Worm (Caenorhabditis elegans) whole organism, late embryonic: Measurements from ENCODE around the gene clec-167.

ENCODE experiments used
- C38D4.7 ChIP-seq: fragments of 200-800 bp; sonication (Bioruptor generic); optimal IDR thresholded peaks from 2 replicates; lab custom pipeline; 2018; ENCODE audit warnings: mild to moderate bottlenecking, missing genetic modification characterization, moderate library complexity, missing compliant biosample characterization
- F13H6.1 ChIP-seq: sonication (generic microtip); optimal IDR thresholded peaks from 2 replicates; lab custom pipeline; 2016; ENCODE audit warnings: missing genetic modification characterization, missing compliant biosample characterization
- K02D7.2 ChIP-seq: sonication (generic microtip); optimal IDR thresholded peaks from 2 replicates; lab custom pipeline; 2017; ENCODE audit warnings: mild to moderate bottlenecking, missing genetic modification characterization, missing compliant biosample characterization
- ahr-1 ChIP-seq: sonication (generic microtip); optimal IDR thresholded peaks from 2 replicates; lab custom pipeline; 2016; ENCODE audit warnings: missing genetic modification characterization, missing compliant biosample characterization
- ceh-14 ChIP-seq: sonication (generic microtip); optimal IDR thresholded peaks from 2 replicates; lab custom pipeline; 2016; ENCODE audit warnings: missing genotype, missing genetic modification characterization, missing compliant biosample characterization
- ceh-18 ChIP-seq: sonication (generic microtip); optimal IDR thresholded peaks from 2 replicates; lab custom pipeline; 2016; ENCODE audit warnings: missing genetic modification characterization, missing compliant biosample characterization
- ceh-19 ChIP-seq: fragments of 200-800 bp; sonication (Bioruptor generic); optimal IDR thresholded peaks from 2 replicates; lab custom pipeline; 2018; ENCODE audit warnings: mild to moderate bottlenecking, missing genetic modification characterization, missing compliant biosample characterization
- ceh-22 ChIP-seq: sonication (generic microtip); optimal IDR thresholded peaks from 2 replicates; lab custom pipeline; 2017; ENCODE audit warnings: missing biosample characterization, missing genetic modification characterization
- ceh-24 ChIP-seq: sonication (generic microtip); optimal IDR thresholded peaks from 2 replicates; lab custom pipeline; 2016; ENCODE audit warnings: mild to moderate bottlenecking, missing genetic modification characterization, missing compliant biosample characterization
- ceh-30 ChIP-seq: fragments of 150-350 bp; optimal IDR thresholded peaks from 2 replicates; lab custom pipeline; 2014; ENCODE audit warnings: missing biosample characterization, missing genetic modification characterization
- che-1 ChIP-seq: sonication (generic microtip); optimal IDR thresholded peaks from 2 replicates; lab custom pipeline; 2016; ENCODE audit warnings: mild to moderate bottlenecking, missing genetic modification characterization, missing compliant biosample characterization
- dmd-4 ChIP-seq: sonication (generic microtip); optimal IDR thresholded peaks from 2 replicates; lab custom pipeline; 2016; ENCODE audit warnings: borderline replicate concordance, missing genetic modification characterization, missing compliant biosample characterization
- dve-1 ChIP-seq: sonication (generic microtip); optimal IDR thresholded peaks from 2 replicates; lab custom pipeline; 2017; ENCODE audit warnings: antibody characterized with exemption, mild to moderate bottlenecking, missing genetic modification characterization, missing compliant biosample characterization
- elt-4 ChIP-seq: sonication (generic microtip); optimal IDR thresholded peaks from 2 replicates; lab custom pipeline; 2016; ENCODE audit warnings: missing genetic modification characterization, missing compliant biosample characterization
- fkh-10 ChIP-seq: fragments of 150-350 bp; optimal IDR thresholded peaks from 2 replicates; lab custom pipeline; 2014; ENCODE audit warnings: missing biosample characterization, missing genetic modification reagents, missing genetic modification characterization
- fkh-6 ChIP-seq: sonication (generic microtip); optimal IDR thresholded peaks from 2 replicates; lab custom pipeline; 2016; ENCODE audit warnings: missing genetic modification characterization, missing compliant biosample characterization
- gmeb-2 ChIP-seq: sonication (generic microtip); optimal IDR thresholded peaks from 2 replicates; lab custom pipeline; 2016; ENCODE audit warnings: missing genetic modification characterization, inconsistent platforms, missing compliant biosample characterization
- hlh-13 ChIP-seq: fragments of 200-800 bp; sonication (Bioruptor generic); optimal IDR thresholded peaks from 2 replicates; lab custom pipeline; 2018; ENCODE audit warnings: mild to moderate bottlenecking, missing genetic modification characterization, missing compliant biosample characterization
- hlh-15 ChIP-seq: sonication (generic microtip); optimal IDR thresholded peaks from 2 replicates; lab custom pipeline; 2016; ENCODE audit warnings: missing genetic modification characterization, missing compliant biosample characterization
- hlh-6 ChIP-seq: sonication (generic microtip); optimal IDR thresholded peaks from 2 replicates; lab custom pipeline; 2016; ENCODE audit warnings: missing genotype, missing genetic modification characterization, missing compliant biosample characterization
- lim-6 ChIP-seq: sonication (generic microtip); optimal IDR thresholded peaks from 2 replicates; lab custom pipeline; 2016; ENCODE audit warnings: missing genetic modification characterization, missing compliant biosample characterization
- mec-3 ChIP-seq: sonication (generic microtip); optimal IDR thresholded peaks from 2 replicates; lab custom pipeline; 2016; ENCODE audit warnings: borderline replicate concordance, missing genetic modification characterization, missing compliant biosample characterization
- nhr-11 ChIP-seq: fragments of 150-350 bp; optimal IDR thresholded peaks from 2 replicates; lab custom pipeline; 2014; ENCODE audit warnings: missing biosample characterization, missing genetic modification characterization
- odd-2 ChIP-seq: sonication (generic microtip); optimal IDR thresholded peaks from 2 replicates; lab custom pipeline; 2017; ENCODE audit warnings: antibody characterized with exemption, mild to moderate bottlenecking, missing genetic modification characterization, missing compliant biosample characterization
- pax-1 ChIP-seq: fragments of 150-350 bp; optimal IDR thresholded peaks from 2 replicates; lab custom pipeline; 2014; ENCODE audit warnings: missing biosample characterization, missing genetic modification characterization
- pqm-1 ChIP-seq: sonication (generic microtip); optimal IDR thresholded peaks from 2 replicates; lab custom pipeline; 2016; ENCODE audit warnings: missing genetic modification characterization, missing compliant biosample characterization
- ref-2 ChIP-seq: sonication (generic microtip); optimal IDR thresholded peaks from 2 replicates; lab custom pipeline; 2016; ENCODE audit warnings: missing genetic modification characterization, missing compliant biosample characterization
- syd-9 ChIP-seq: sonication (generic microtip); optimal IDR thresholded peaks from 2 replicates; lab custom pipeline; 2016; ENCODE audit warnings: mild to moderate bottlenecking, missing genetic modification characterization, moderate library complexity, missing compliant biosample characterization
- tbx-2 ChIP-seq: sonication (generic microtip); optimal IDR thresholded peaks from 2 replicates; lab custom pipeline; 2016; ENCODE audit warnings: missing genetic modification characterization, missing compliant biosample characterization
- tbx-7 ChIP-seq: sonication (generic microtip); optimal IDR thresholded peaks from 2 replicates; lab custom pipeline; 2016; ENCODE audit warnings: missing genotype, missing genetic modification characterization, missing compliant biosample characterization
- unc-3 ChIP-seq, 2 experiments: fragments of 200-800 bp in 1 of 2; sonication (Bioruptor generic) in 1 of 2; sonication (generic microtip) in 1 of 2; conservative IDR thresholded peaks in 1 of 2; optimal IDR thresholded peaks in 1 of 2; 2 replicates each; pipeline versions ENCODE4 v1.3.6 to Lab custom; 2016 to 2022; ENCODE audit warnings: missing compliant biosample characterization in 2 of 2, missing genetic modification characterization in 2 of 2, missing genetic modification reagents in 1 of 2
- unc-42 ChIP-seq: sonication (generic microtip); optimal IDR thresholded peaks from 2 replicates; lab custom pipeline; 2016; ENCODE audit warnings: missing genotype, missing genetic modification characterization, missing compliant biosample characterization
- unc-55 ChIP-seq: sonication (generic microtip); optimal IDR thresholded peaks from 2 replicates; lab custom pipeline; 2017; ENCODE audit warnings: missing biosample characterization, missing genetic modification reagents, missing genetic modification characterization
- unc-86 ChIP-seq: sonication (generic microtip); optimal IDR thresholded peaks from 2 replicates; lab custom pipeline; 2016; ENCODE audit warnings: missing genetic modification characterization, missing compliant biosample characterization
- ztf-16 ChIP-seq: sonication (generic microtip); optimal IDR thresholded peaks from 2 replicates; lab custom pipeline; 2017; ENCODE audit warnings: missing genetic modification characterization, missing compliant biosample characterization

clec-167 gene

DNA sequence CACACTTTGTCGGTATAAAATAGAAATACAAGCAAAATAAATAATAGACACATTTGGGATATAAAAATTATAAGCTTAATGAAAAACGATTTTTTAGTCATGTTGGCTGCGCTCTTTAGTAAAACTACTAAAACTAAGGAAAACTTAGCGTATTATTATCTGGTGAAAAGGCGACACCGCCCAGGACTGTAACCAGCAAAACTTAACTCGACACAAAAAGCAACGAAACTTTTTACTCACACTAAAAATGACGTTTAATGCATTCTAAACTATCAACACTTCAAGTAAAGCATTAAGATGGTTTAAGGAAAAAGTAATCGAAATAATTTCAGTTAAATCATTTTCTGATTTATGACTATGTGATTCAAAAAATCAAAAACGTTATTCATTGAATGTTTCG, at the start of gene clec-167:
TSS of gene clec-167 (minus strand) at position 101 of the 400 bp plus-strand sequence.
- no peak for TF ChIP-seq mec-3 (tag; lab: Kevin White, UChicago)
- TF ChIP-seq ceh-24 (tag; lab: Kevin White, UChicago): no peak
- no peak for TF ChIP-seq unc-42 (tag; lab: Kevin White, UChicago)
- no peak for TF ChIP-seq hlh-6 (tag; lab: Kevin White, UChicago)
- no peak for TF ChIP-seq fkh-10 (GFP tag; lab: Kevin White, UChicago)
- TF ChIP-seq pqm-1 (tag; lab: Kevin White, UChicago): no peak
- TF ChIP-seq, all 69 proteins: peak for 0

DNA sequence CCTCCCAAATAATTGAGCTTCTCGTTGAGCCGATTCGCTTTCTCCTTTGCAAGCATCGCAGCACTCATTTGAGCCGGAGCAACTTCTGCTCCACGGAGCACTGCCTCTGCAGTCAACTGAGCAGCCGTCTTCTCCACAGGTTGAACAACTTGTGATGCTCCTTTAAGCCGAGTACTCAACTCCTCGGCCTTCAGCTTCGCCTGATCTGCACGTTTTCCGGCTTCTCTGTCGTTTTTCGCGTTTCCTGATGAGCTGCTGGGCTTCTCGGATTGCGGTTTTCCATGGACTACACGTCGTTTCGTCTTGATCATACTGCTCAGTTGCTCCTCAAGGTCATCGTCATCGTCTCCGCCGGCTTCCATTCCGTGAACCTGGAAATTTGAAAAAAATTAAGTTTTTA, 43.5 kb upstream of the clec-167 start:
- TF ChIP-seq nhr-11 (no peak), elt-4 (tag; lab: Kevin White, UChicago) (no peak), ztf-16 (tag; lab: Kevin White, UChicago) (no peak), unc-55 (GFP tag; lab: Kevin White, UChicago) (no peak)

DNA sequence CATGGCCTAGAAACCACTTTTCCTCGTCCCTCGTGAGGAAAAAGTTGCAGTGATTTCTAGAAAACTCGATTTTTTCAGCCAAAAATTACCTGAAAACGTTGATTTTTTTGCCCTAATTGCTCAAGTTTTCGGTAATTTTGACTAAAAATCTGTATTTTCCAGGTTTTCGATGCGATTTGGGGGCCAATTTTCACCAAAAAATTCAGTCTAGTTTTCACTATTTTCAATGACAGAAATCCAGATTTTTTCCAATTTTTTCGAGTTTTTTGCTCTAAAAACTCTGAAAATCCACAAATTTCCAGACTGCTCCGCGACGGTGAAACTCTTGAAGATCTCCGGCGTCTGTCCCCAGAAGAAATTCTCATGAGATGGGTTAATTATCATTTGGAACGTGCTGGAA, 33.8 kb upstream of the clec-167 start, which contains the start of gene plst-1:
TSS of gene plst-1 (plus strand) at position 301 of the 400 bp plus-strand sequence.
- no peak for TF ChIP-seq K02D7.2 (tag; lab: Kevin White, UChicago)
- TF ChIP-seq unc-42 (tag; lab: Kevin White, UChicago): no peak
- TF ChIP-seq tbx-7 (tag; lab: Kevin White, UChicago): no peak
- no peak for TF ChIP-seq F13H6.1 (tag; lab: Kevin White, UChicago)
- no peak for TF ChIP-seq dve-1 (tag; lab: Kevin White, UChicago)
- TF ChIP-seq syd-9 (tag; lab: Kevin White, UChicago): no peak
- no peak for TF ChIP-seq gmeb-2 (tag; lab: Kevin White, UChicago)
- TF ChIP-seq unc-86 (tag; lab: Kevin White, UChicago): no peak
- TF ChIP-seq, all 69 proteins: peak for 0

DNA sequence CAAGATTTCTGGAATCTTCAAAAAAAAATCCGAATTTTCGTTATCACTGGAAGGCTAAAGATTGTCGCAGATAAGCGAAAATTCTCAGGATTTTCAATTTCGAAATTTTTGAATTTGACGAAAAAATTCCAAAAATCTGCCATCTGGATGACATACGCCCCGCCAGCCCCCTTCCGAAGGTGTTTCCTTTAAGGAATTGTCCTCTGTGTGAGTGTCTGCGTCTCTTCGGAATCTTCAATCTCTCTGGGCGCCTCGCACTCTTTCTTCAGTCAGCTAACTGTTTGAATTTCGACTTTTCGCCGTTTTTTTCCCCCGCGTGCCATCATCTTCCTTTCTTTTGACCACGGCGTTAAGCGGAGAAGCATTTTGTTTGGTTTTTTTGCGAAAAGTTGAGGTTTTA, 31.0 kb upstream of the clec-167 start:
- TF ChIP-seq odd-2 (tag; lab: Kevin White, UChicago) (no peak), unc-42 (tag; lab: Kevin White, UChicago) (no peak), mec-3 (tag; lab: Kevin White, UChicago) (no peak), ref-2 (tag; lab: Kevin White, UChicago) (no peak), ahr-1 (no peak), ceh-30 (tag; lab: Kevin White, UChicago) (no peak), ceh-18 (no peak), elt-4 (tag; lab: Kevin White, UChicago) (no peak), lim-6 (tag; lab: Kevin White, UChicago) (no peak), hlh-13 (GFP tag; lab: Kevin White, UChicago) (no peak), unc-55 (GFP tag; lab: Kevin White, UChicago) (no peak), tbx-2 (tag; lab: Kevin White, UChicago) (no peak), fkh-6 (tag; lab: Kevin White, UChicago) (no peak), unc-3 (GFP tag; conservative IDR thresholded peaks at IDR 0.05; lab: Robert Waterston, UW) (no peak), unc-3 (tag; optimal IDR thresholded peaks at IDR 0.05; lab: Kevin White, UChicago) (no peak)

DNA sequence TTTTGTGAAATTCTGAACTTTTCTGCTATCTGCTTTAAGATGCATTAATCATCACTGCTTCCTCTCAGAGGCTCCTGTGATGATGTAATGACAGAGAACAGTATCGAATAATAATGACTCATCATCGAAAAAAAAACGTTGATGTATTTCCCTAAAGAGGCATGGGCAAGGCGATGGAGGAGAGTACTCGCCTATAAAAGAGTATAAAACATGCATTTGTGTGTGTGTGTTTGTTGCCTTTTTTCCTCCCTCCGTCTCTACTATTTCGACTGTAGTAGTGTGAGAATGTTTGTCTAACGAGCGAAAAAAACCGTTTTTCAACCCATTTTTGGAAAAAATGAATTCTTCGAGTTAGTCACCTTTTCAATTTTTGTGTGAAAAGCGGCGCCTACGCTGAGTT, 29.3 kb upstream of the clec-167 start:
- TF ChIP-seq ref-2 (tag; lab: Kevin White, UChicago): no peak

DNA sequence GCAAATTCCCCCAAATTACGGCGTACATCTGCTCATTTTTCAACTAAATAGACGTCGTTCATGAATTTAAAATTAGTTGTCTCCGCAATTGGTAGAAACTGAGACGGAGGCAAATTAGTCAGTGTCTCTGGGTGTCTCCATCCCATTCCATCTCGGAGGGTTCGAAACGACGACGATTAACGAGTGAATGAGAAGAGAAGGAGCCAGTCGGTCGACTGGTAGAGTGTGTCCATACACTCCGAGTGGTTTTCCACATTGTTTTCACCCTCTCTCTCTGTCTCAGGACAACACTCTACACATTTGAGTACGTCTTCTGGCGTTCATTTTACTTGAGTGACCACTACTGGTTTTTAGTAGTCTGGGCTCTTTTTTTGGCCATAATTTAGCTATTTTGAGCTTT, 23.4 kb upstream of the clec-167 start:
- TF ChIP-seq ceh-14 (tag; lab: Kevin White, UChicago) (peak; percentile 17), ceh-24 (tag; lab: Kevin White, UChicago) (no peak)

DNA sequence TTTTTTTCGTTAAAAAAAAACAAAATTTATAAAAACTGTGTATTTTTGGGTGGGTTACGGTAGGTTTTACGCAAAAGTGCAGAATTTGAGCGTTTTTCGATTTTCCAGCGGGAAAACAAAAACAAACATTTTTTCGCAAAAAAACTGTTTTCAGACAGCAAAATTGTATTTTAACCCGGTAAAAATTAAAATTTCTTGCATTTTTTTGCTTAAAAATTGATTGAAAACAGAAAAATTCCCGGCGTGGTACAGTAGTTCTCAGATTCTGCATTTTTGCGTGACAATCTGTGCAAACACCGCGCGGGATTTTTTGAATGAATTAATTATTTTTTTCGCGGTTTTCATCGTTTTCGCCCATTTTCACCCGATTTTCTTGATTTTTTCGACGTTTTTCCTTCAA, 21.5 kb upstream of the clec-167 start:
- TF ChIP-seq elt-4 (tag; lab: Kevin White, UChicago) (no peak), syd-9 (tag; lab: Kevin White, UChicago) (no peak), pax-1 (tag; lab: Kevin White, UChicago) (no peak), unc-86 (tag; lab: Kevin White, UChicago) (no peak), ceh-22 (tag; lab: Kevin White, UChicago) (no peak), ceh-19 (no peak), ceh-18 (no peak), hlh-15 (no peak), unc-42 (tag; lab: Kevin White, UChicago) (no peak), C38D4.7 (GFP tag; lab: Kevin White, UChicago) (no peak), F13H6.1 (tag; lab: Kevin White, UChicago) (no peak), lim-6 (tag; lab: Kevin White, UChicago) (no peak), che-1 (no peak), dmd-4 (no peak)
